Fruit fly (Drosophila melanogaster) whole organism: ENCODE results near the gene CG15025.

Experiments
- CG8478 ChIP-seq: fragments of >200 bp; optimal IDR thresholded peaks from 2 replicates; lab custom pipeline; 2018; ENCODE audit warnings: inconsistent platforms
- Dll ChIP-seq: fragments of >200 bp; optimal IDR thresholded peaks from 2 replicates; lab custom pipeline; 2017
- EcR ChIP-seq, 2 experiments: fragments of >200 bp; optimal IDR thresholded peaks; 2 replicates each; lab custom pipeline; 2017; ENCODE audit warnings: missing biosample characterization in 2 of 2, missing genetic modification characterization in 2 of 2, missing genetic modification reagents in 2 of 2
- pan ChIP-seq: fragments of >200 bp; optimal IDR thresholded peaks from 2 replicates; lab custom pipeline; 2017
- psq ChIP-seq: fragments of >200 bp; optimal IDR thresholded peaks from 2 replicates; lab custom pipeline; 2017
- usp ChIP-seq: fragments of >200 bp; optimal IDR thresholded peaks from 2 replicates; lab custom pipeline; 2017; ENCODE audit warnings: missing biosample characterization, missing genetic modification characterization, mixed read lengths

The CG15025 gene

DNA sequence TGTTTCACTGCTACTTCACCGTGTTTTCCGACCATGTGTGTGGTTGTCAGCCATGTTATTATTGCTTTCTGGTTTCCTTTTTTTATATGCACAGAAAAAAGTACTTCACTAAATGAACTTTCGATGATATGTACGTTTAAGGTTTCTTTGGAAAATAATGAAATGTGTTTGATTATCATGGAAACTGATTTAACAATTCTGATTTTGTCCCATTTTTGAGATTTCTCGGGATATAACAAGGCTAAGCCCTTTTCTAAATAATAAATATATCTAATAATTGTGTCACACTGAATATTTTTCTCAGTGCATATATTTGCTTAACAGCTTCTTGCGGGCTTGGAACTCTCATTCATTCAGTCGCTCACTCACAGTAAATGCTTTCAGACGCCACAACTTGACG lies 1.5 kb upstream of the CG15025 start:
- TF ChIP-seq CG8478 (no peak), pan (lab: Kevin White, UChicago) (no peak), usp (no peak), psq (lab: Kevin White, UChicago) (no peak), Dll (lab: Kevin White, UChicago) (no peak), EcR (GFP tag; optimal IDR thresholded peaks at IDR 0.05; lab: Kevin White, UChicago) (no peak)

DNA sequence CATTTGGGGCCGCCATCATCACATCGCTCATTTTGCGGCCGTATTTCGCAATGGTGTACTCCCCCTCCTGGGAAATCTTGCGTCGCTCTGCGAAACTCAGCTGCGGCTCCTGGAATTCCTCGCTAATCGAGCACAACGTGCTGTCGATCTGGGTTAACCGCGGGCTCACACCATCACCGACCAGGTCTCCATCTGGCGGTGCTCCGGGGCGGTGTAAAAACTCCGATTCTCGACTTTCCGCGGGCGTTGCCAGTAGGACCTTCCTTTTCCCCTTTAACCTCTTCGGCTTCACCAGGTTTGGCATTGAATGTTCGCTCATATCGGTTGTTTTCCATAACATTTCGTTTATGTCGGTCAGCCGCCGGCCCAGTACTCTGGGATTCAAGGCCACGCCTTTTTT lies 952 bp downstream of the CG15025 start:
- TF ChIP-seq pan (lab: Kevin White, UChicago) (no peak), Dll (lab: Kevin White, UChicago) (no peak), CG8478 (no peak), psq (lab: Kevin White, UChicago) (no peak), EcR (GFP tag; optimal IDR thresholded peaks at IDR 0.05; lab: Kevin White, UChicago) (no peak), usp (no peak)

dm6 chr3R:19486422-19486821 lies 4.5 kb downstream of the CG15025 start:
- no peak for TF ChIP-seq pan (lab: Kevin White, UChicago)
- TF ChIP-seq EcR (GFP tag; optimal IDR thresholded peaks at IDR 0.05; lab: Kevin White, UChicago), result no peak
- TF ChIP-seq usp, result no peak

DNA sequence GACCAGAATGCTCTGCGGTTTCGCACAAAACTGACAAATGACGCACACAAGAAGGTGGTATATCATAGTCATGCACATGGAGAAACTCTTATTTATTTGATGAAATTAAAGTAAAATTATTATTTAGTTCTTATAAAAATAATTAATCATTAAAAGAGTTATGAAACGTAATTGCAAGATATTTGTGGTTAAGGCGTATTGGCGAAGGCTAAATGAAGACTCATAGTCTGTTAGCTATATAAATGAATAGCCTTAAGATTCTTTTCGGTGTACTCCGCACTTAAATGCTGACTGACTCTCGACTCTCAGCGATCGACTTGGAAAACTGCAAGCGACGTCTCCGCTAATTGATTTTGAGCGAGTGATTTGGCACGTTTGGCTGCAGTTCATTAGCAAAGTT lies 14.4 kb downstream of the CG15025 start:
- TF ChIP-seq EcR (GFP tag; optimal IDR thresholded peaks at IDR 0.05; lab: Kevin White, UChicago) (no peak), Dll (lab: Kevin White, UChicago) (no peak), usp (no peak), psq (lab: Kevin White, UChicago) (no peak), pan (lab: Kevin White, UChicago) (no peak), CG8478 (no peak)

DNA sequence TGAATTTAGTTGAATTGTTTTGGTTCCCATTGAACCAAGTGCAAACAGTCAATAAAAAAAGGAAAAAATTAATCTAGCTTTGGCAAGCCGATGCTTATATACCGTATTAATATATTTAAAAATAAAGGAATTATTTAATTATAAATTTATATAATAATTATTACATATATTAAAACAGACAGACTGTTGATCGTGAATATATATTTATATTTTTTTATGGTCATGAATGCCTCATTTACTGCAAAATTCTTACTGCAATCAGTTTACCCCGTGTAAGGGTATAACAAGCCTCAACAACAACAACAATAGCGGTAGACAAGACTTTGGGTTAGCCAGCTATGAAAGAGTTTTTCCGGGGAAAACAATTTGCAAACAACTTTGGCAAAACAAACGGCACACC lies 16.8 kb downstream of the CG15025 start:
- TF ChIP-seq EcR (GFP tag; optimal IDR thresholded peaks at IDR 0.05; lab: Kevin White, UChicago) (no peak), psq (lab: Kevin White, UChicago) (no peak), CG8478 (no peak), usp (no peak), Dll (lab: Kevin White, UChicago) (no peak), pan (lab: Kevin White, UChicago) (no peak)

DNA sequence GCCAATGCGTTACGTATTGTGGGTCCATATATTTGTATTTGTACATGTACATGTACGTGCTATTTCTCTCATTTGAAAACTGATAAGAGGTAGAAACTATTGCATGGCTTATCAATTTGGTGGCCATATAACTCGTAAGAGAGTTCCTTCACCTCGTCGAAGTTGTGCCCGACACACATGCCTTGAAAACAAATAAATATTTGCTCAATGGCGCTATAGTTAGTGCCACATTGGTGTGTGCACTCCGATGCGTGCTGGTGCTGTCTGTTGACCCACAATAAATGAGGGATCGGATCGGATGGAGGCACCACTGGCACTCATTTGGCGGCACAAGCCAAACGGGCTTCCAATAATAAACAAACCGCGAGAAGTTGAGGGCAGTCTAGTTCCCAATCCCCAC lies 18.7 kb downstream of the CG15025 start:
- no peak for TF ChIP-seq usp
- peak in 1 of 2 experiments; percentile 67 for TF ChIP-seq EcR (GFP tag; optimal IDR thresholded peaks at IDR 0.05; lab: Kevin White, UChicago)

dm6 chr3R:19470607-19471006 lies 20.3 kb downstream of the CG15025 start:
- TF ChIP-seq Dll (lab: Kevin White, UChicago) (no peak), usp (no peak), pan (lab: Kevin White, UChicago) (no peak)

dm6 chr3R:19467464-19467863 lies 23.5 kb downstream of the CG15025 start:
- TF ChIP-seq usp (no peak), Dll (lab: Kevin White, UChicago) (no peak), CG8478 (no peak)

DNA sequence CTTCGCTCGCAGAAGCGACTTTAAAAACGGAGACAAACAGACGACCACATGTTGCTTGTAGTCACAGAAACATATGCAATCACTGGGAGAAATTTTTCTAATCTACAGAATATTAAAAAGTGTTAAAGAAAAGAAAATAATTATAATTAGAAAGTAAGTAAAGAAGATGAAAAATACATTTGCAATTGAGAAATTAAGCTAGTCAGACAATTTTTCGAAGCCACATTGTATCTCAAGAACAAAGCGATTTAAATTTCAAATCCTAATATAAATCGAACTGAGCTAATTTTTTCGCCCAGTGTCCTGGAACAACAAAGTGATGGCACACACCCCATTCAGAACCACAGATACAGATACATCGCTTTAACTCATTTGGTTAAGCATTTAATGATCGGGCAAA lies 25.6 kb downstream of the CG15025 start:
- no peak for TF ChIP-seq psq (lab: Kevin White, UChicago)
- TF ChIP-seq pan (lab: Kevin White, UChicago), result no peak
- no peak for TF ChIP-seq EcR (GFP tag; optimal IDR thresholded peaks at IDR 0.05; lab: Kevin White, UChicago)
- no peak for TF ChIP-seq Dll (lab: Kevin White, UChicago)
- TF ChIP-seq usp, result no peak
- no peak for TF ChIP-seq CG8478

dm6 chr3R:19463874-19464549 lies 26.9 kb downstream of the CG15025 start:
- no peak for TF ChIP-seq Dll (lab: Kevin White, UChicago)
- no peak for TF ChIP-seq CG8478
- no peak for TF ChIP-seq pan (lab: Kevin White, UChicago)
- TF ChIP-seq usp, result no peak
- no peak for TF ChIP-seq EcR (GFP tag; optimal IDR thresholded peaks at IDR 0.05; lab: Kevin White, UChicago)
- no peak for TF ChIP-seq psq (lab: Kevin White, UChicago)

DNA sequence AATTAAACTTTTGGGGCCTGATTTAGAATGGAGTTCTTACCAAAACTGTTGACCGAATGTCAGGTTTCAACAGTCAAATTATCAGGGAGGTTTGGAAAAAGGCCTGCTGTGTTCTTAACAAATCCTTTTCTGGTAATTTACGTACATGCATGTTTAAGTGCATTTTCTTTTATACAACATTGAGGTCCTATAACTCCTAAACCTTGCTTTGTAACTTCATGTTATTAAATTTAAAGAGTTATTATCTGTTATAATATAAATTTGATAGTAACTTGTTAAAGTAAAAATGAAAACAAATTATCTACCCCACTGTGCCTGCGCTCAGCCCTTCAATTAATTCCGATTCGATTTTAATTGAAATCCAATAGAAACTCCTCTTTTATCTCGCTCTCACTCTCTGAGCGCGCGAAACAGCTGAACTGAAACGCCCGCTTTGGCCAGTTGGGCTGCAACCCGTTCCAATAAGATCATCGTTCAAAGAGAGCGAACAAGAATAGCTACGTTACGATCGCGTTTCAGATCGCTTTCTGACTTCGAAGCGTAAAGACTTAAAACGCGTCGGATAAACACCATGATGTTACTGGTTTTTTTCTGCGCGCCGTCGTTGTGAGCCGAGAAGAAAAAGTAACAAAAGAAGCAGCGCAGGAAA lies 27.8 kb downstream of the CG15025 start, which contains the start of gene Scsalpha2:
Gene Scsalpha2, minus strand, starts transcription at position 51 of the 649 bp plus-strand sequence.
- no peak for TF ChIP-seq psq (lab: Kevin White, UChicago)
- no peak for TF ChIP-seq pan (lab: Kevin White, UChicago)

DNA sequence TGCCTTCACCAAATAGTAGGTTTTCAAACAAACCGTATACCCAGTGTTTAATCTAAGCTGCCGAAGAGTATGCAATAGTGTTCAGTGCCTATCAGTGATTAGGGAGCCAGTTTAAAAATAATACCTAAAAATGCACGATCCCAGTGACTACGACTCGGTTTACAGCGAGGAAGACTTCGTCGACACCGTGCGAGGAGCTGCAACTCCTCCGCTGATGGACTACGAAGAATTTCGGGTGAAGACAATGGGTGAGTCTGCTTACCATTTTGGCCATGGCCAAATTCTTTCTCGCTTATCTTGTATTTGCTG lies 29.7 kb downstream of the CG15025 start:
- TF ChIP-seq EcR (GFP tag; optimal IDR thresholded peaks at IDR 0.05; lab: Kevin White, UChicago) (no peak), pan (lab: Kevin White, UChicago) (no peak), Dll (lab: Kevin White, UChicago) (no peak), psq (lab: Kevin White, UChicago) (no peak), CG8478 (no peak), usp (no peak)
